Worm (Caenorhabditis elegans) whole organism, young adult: ENCODE results near the gene scl-11.
A peak's percentile ranks its signal among the peaks of the same experiment; 100 is the strongest.

ENCODE experiments used
- B0035.1 ChIP-seq: sonication (generic microtip); optimal IDR thresholded peaks from 2 replicates; lab custom pipeline; 2016; ENCODE audit warnings: missing genetic modification characterization, mild to moderate bottlenecking, missing compliant biosample characterization, missing genotype, missing genetic modification reagents
- C06A6.2 ChIP-seq: fragments of 200-800 bp; sonication (Bioruptor generic); conservative IDR thresholded peaks from 2 replicates; pipeline ENCODE4 v1.3.6; 2022; ENCODE audit warnings: missing genetic modification characterization, missing compliant biosample characterization
- C17E4.6 ChIP-seq: fragments of 200-800 bp; sonication (Bioruptor generic); IDR thresholded peaks from 2 replicates; pipeline ENCODE4 v1.3.6; 2022; ENCODE audit warnings: missing genetic modification reagents, missing genetic modification characterization, missing compliant biosample characterization
- D2030.7 ChIP-seq: fragments of 200-800 bp; sonication (Bioruptor generic); IDR thresholded peaks from 2 replicates; pipeline ENCODE4 v1.3.6; 2022; ENCODE audit warnings: missing genetic modification reagents, missing genetic modification characterization, missing compliant biosample characterization
- F39B2.1 ChIP-seq: fragments of 200-800 bp; sonication (Bioruptor generic); IDR thresholded peaks from 2 replicates; pipeline ENCODE4 v1.3.6; 2022; ENCODE audit warnings: missing genetic modification reagents, missing genetic modification characterization, missing compliant biosample characterization
- F57A8.1 ChIP-seq: fragments of 200-800 bp; sonication (Bioruptor generic); optimal IDR thresholded peaks from 2 replicates; lab custom pipeline; 2018; ENCODE audit warnings: mild to moderate bottlenecking, missing genetic modification characterization, moderate library complexity, missing compliant biosample characterization
- K11D2.4 ChIP-seq: fragments of 200-800 bp; sonication (Bioruptor generic); IDR thresholded peaks from 2 replicates; pipeline ENCODE4 v1.3.6; 2022; ENCODE audit warnings: missing genetic modification reagents, missing genetic modification characterization, missing compliant biosample characterization
- T07F8.4 ChIP-seq: sonication (generic microtip); optimal IDR thresholded peaks from 2 replicates; lab custom pipeline; 2016; ENCODE audit warnings: mild to moderate bottlenecking, missing genetic modification characterization, moderate library complexity, missing compliant biosample characterization
- Y53F4B.3 ChIP-seq: fragments of 200-800 bp; sonication (Bioruptor generic); IDR thresholded peaks from 2 replicates; pipeline ENCODE4 v1.3.6; 2022; ENCODE audit warnings: missing genetic modification reagents, missing genetic modification characterization, missing compliant biosample characterization
- akir-1 ChIP-seq: fragments of 200-800 bp; sonication (Bioruptor generic); optimal IDR thresholded peaks from 2 replicates; lab custom pipeline; 2018; ENCODE audit warnings: mild to moderate bottlenecking, missing genetic modification characterization, moderate library complexity, missing compliant biosample characterization
- ceh-58 ChIP-seq: fragments of 200-800 bp; sonication (Bioruptor generic); IDR thresholded peaks from 2 replicates; pipeline ENCODE4 v1.3.6; 2022; ENCODE audit warnings: missing genetic modification characterization, missing compliant biosample characterization
- dox-1 ChIP-seq: fragments of 200-800 bp; sonication (Bioruptor generic); IDR thresholded peaks from 2 replicates; pipeline ENCODE4 v1.3.6; 2022; ENCODE audit warnings: missing genetic modification reagents, missing genetic modification characterization, missing compliant biosample characterization
- egrh-3 ChIP-seq: fragments of 200-800 bp; sonication (Bioruptor generic); IDR thresholded peaks from 2 replicates; pipeline ENCODE4 v1.3.6; 2022; ENCODE audit warnings: missing genetic modification reagents, missing genetic modification characterization, missing compliant biosample characterization
- fkh-3 ChIP-seq: sonication (generic microtip); optimal IDR thresholded peaks from 2 replicates; lab custom pipeline; 2016; ENCODE audit warnings: mild to moderate bottlenecking, missing genetic modification characterization, missing compliant biosample characterization
- gei-17 ChIP-seq: fragments of 200-800 bp; sonication (Bioruptor generic); optimal IDR thresholded peaks from 2 replicates; lab custom pipeline; 2018; ENCODE audit warnings: mild to moderate bottlenecking, missing genetic modification characterization, missing compliant biosample characterization
- hlh-26 ChIP-seq: fragments of 200-800 bp; sonication (Bioruptor generic); conservative IDR thresholded peaks from 2 replicates; pipeline ENCODE4 v1.3.6; 2022; ENCODE audit warnings: missing genetic modification reagents, missing genetic modification characterization, missing compliant biosample characterization
- hmg-1.2 ChIP-seq: fragments of 200-800 bp; sonication (Bioruptor generic); IDR thresholded peaks from 2 replicates; pipeline ENCODE4 v1.3.6; 2022; ENCODE audit warnings: missing genetic modification reagents, missing genetic modification characterization, missing compliant biosample characterization
- hrde-1 ChIP-seq: sonication (generic microtip); optimal IDR thresholded peaks from 2 replicates; lab custom pipeline; 2016; ENCODE audit warnings: missing genetic modification characterization, mild to moderate bottlenecking, missing compliant biosample characterization, moderate library complexity, missing genotype, missing genetic modification reagents, borderline replicate concordance
- hsf-1 ChIP-seq: fragments of 200-800 bp; sonication (Bioruptor generic); IDR thresholded peaks from 2 replicates; pipeline ENCODE4 v1.3.6; 2022; ENCODE audit warnings: missing genetic modification reagents, missing genetic modification characterization, missing compliant biosample characterization
- lag-1 ChIP-seq: fragments of 200-800 bp; sonication (Bioruptor generic); IDR thresholded peaks from 2 replicates; pipeline ENCODE4 v1.3.6; 2022; ENCODE audit warnings: missing genetic modification reagents, missing genetic modification characterization, missing compliant biosample characterization
- let-607 ChIP-seq, 2 experiments: fragments of 200-800 bp in 1 of 2; sonication (Bioruptor generic) in 1 of 2; sonication (generic microtip) in 1 of 2; optimal IDR thresholded peaks; 2 replicates each; lab custom pipeline; 2016 to 2018; ENCODE audit warnings: mild to moderate bottlenecking in 2 of 2, missing compliant biosample characterization in 2 of 2, missing genetic modification characterization in 2 of 2, moderate library complexity in 2 of 2, missing genotype in 1 of 2
- lin-26 ChIP-seq: fragments of 200-800 bp; sonication (Bioruptor generic); IDR thresholded peaks from 2 replicates; pipeline ENCODE4 v1.3.6; 2022; ENCODE audit warnings: missing genetic modification reagents, missing genetic modification characterization, missing compliant biosample characterization
- lin-35 ChIP-seq, 3 experiments: fragments of 150-350 bp in 2 of 3; sonication (generic microtip) in 1 of 3; optimal IDR thresholded peaks; 2 replicates each; lab custom pipeline; 2014 to 2018; ENCODE audit warnings: missing biosample characterization in 3 of 3, missing genetic modification characterization in 3 of 3, missing genetic modification reagents in 3 of 3
- lin-40 ChIP-seq: sonication (generic microtip); optimal IDR thresholded peaks from 2 replicates; lab custom pipeline; 2016; ENCODE audit warnings: missing genetic modification characterization, mild to moderate bottlenecking, missing compliant biosample characterization, missing genotype, missing genetic modification reagents
- lir-1 ChIP-seq: fragments of 200-800 bp; sonication (Bioruptor generic); conservative IDR thresholded peaks from 2 replicates; pipeline ENCODE4 v1.3.6; 2022; ENCODE audit warnings: missing genetic modification reagents, missing genetic modification characterization, missing compliant biosample characterization
- lsy-27 ChIP-seq: sonication (generic microtip); optimal IDR thresholded peaks from 2 replicates; lab custom pipeline; 2017; ENCODE audit warnings: missing genetic modification characterization, mild to moderate bottlenecking, missing compliant biosample characterization, antibody characterized with exemption, missing genotype, borderline replicate concordance; ENCODE audit not compliant: insufficient read depth
- madf-6 ChIP-seq: fragments of 200-800 bp; sonication (Bioruptor generic); IDR thresholded peaks from 2 replicates; pipeline ENCODE4 v1.3.6; 2022; ENCODE audit warnings: missing genetic modification reagents, missing genetic modification characterization, missing compliant biosample characterization
- mes-4 ChIP-seq: sonication (generic microtip); optimal IDR thresholded peaks from 2 replicates; lab custom pipeline; 2016; ENCODE audit warnings: missing genotype, missing genetic modification characterization, missing compliant biosample characterization
- pbrm-1 ChIP-seq: fragments of 200-800 bp; sonication (Bioruptor generic); IDR thresholded peaks from 2 replicates; pipeline ENCODE4 v1.3.6; 2022; ENCODE audit warnings: missing genetic modification reagents, missing genetic modification characterization, missing compliant biosample characterization
- rec-8 ChIP-seq, 2 experiments: sonication (generic microtip); optimal IDR thresholded peaks; 2 replicates each; lab custom pipeline; 2016; ENCODE audit warnings: mild to moderate bottlenecking in 2 of 2, missing genetic modification characterization in 2 of 2, missing genetic modification reagents in 2 of 2, missing genotype in 2 of 2, missing biosample characterization in 1 of 2, missing compliant biosample characterization in 1 of 2, moderate library complexity in 1 of 2
- repo-1 ChIP-seq: sonication (generic microtip); optimal IDR thresholded peaks from 2 replicates; lab custom pipeline; 2017; ENCODE audit warnings: mild to moderate bottlenecking, missing genetic modification characterization, missing compliant biosample characterization
- sdz-38 ChIP-seq: sonication (generic microtip); optimal IDR thresholded peaks from 2 replicates; lab custom pipeline; 2016; ENCODE audit warnings: missing genotype, missing genetic modification characterization, missing compliant biosample characterization
- snpc-1.1 ChIP-seq: sonication (generic microtip); optimal IDR thresholded peaks from 2 replicates; lab custom pipeline; 2017; ENCODE audit warnings: missing genetic modification characterization, mild to moderate bottlenecking, missing compliant biosample characterization, antibody characterized with exemption, moderate library complexity, missing genotype, missing genetic modification reagents; ENCODE audit not compliant: insufficient read depth
- snpc-4 ChIP-seq, 5 experiments: fragments of 150-350 bp in 1 of 5; sonication (generic microtip) in 4 of 5; optimal IDR thresholded peaks; 2 replicates each; lab custom pipeline; 2014 to 2018; ENCODE audit warnings: missing genetic modification characterization in 5 of 5, missing biosample characterization in 3 of 5, antibody characterized with exemption in 2 of 5, mild to moderate bottlenecking in 2 of 5, missing compliant biosample characterization in 2 of 5, missing genotype in 2 of 5, moderate library complexity in 2 of 5, missing genetic modification reagents in 1 of 5
- somi-1 ChIP-seq: fragments of 200-800 bp; sonication (Bioruptor generic); optimal IDR thresholded peaks from 2 replicates; lab custom pipeline; 2018; ENCODE audit warnings: mild to moderate bottlenecking, missing genetic modification characterization, missing compliant biosample characterization
- tbp1 ChIP-seq: fragments of 200-800 bp; sonication (Bioruptor generic); optimal IDR thresholded peaks from 2 replicates; lab custom pipeline; 2018; ENCODE audit warnings: mild to moderate bottlenecking, missing genetic modification characterization, missing compliant biosample characterization
- tlf-1 ChIP-seq: fragments of 200-800 bp; sonication (Bioruptor generic); optimal IDR thresholded peaks from 2 replicates; lab custom pipeline; 2018; ENCODE audit warnings: mild to moderate bottlenecking, missing genetic modification characterization, missing compliant biosample characterization
- unc-130 ChIP-seq: sonication (generic microtip); optimal IDR thresholded peaks from 2 replicates; lab custom pipeline; 2016; ENCODE audit warnings: missing genetic modification reagents, missing genetic modification characterization, missing compliant biosample characterization
- ztf-22 ChIP-seq: fragments of 200-800 bp; sonication (Bioruptor generic); optimal IDR thresholded peaks from 2 replicates; lab custom pipeline; 2018; ENCODE audit warnings: mild to moderate bottlenecking, missing genetic modification characterization, moderate library complexity, missing compliant biosample characterization
- ztf-26 ChIP-seq: sonication (generic microtip); optimal IDR thresholded peaks from 2 replicates; lab custom pipeline; 2017; ENCODE audit warnings: missing genetic modification characterization, missing compliant biosample characterization

The scl-11 gene

DNA sequence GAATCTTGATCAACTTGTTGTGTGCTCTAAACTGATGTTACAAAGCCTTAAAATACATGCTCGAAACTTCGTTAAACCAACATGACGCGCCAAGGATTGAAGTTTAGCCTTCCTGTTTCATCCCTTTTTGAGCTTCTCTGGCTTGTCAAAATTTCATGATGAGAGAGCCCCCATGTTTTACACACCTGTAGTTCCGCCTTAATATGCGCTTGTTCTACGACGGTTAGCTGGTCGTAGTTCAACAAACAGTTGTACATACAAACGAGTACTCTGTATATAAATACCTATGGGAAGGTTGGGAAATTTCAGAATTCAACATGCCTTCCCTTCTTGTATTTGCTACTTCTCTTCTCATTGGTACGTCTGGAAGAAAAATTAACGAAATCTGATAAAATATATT, 17.3 kb downstream of the scl-11 start, which contains the start of gene scl-6:
TSS of gene scl-6 (plus strand) at position 301 of the 400 bp plus-strand sequence.
- no peak for TF ChIP-seq snpc-4 (GFP tag; optimal IDR thresholded peaks at IDR 0.05; lab: Kevin White, UChicago)
- TF ChIP-seq snpc-4 (tag; optimal IDR thresholded peaks at IDR 0.05; lab: Kevin White, UChicago) = no peak
- TF ChIP-seq mes-4 = no peak
- TF ChIP-seq lin-40 = no peak

ce11 chrIV:13070142-13070541, 19.0 kb downstream of the scl-11 start, which contains the start of gene scl-7:
Gene scl-7 (plus strand): TSS chrIV:13070442.
- TF ChIP-seq hmg-1.2 (GFP tag; lab: Robert Waterston, UW) (no peak), lin-26 (GFP tag; lab: Robert Waterston, UW) (no peak), repo-1 (tag; lab: Kevin White, UChicago) (no peak), C17E4.6 (GFP tag; lab: Robert Waterston, UW) (no peak), unc-130 (no peak), lag-1 (GFP tag; lab: Robert Waterston, UW) (no peak), hlh-26 (GFP tag; lab: Robert Waterston, UW) (no peak), ztf-22 (no peak), sdz-38 (tag; lab: Kevin White, UChicago) (no peak), ztf-26 (tag; lab: Kevin White, UChicago) (no peak), hrde-1 (no peak), rec-8 (tag; optimal IDR thresholded peaks at IDR 0.05; lab: Kevin White, UChicago) (no peak), gei-17 (GFP tag; lab: Kevin White, UChicago) (no peak), K11D2.4 (GFP tag; lab: Robert Waterston, UW) (no peak)

DNA sequence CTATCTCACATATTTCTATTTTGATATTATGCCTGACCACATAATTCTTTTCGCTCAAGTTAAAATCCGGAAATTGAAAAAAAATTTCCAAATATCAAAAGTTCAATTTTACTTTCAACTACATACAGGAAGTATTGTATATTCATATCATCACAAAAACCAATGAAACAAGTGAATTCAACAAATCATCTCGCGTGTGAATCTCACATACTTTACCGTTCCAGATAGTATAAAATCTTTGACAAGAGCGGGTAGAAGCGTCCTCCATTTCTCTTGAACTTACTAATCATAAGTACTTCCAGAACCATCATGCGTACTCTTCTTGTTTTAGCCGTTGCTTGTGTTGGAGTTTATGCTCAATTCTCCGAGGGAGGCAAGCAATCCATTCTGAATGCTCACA, 20.3 kb downstream of the scl-11 start, which contains the start of gene scl-8:
TSS of gene scl-8 (plus strand) at position 301 of the 400 bp plus-strand sequence.
- no peak for TF ChIP-seq ceh-58 (GFP tag; lab: Robert Waterston, UW)
- no peak for TF ChIP-seq rec-8 (tag; optimal IDR thresholded peaks at IDR 0.05; lab: Kevin White, UChicago)
- TF ChIP-seq D2030.7 (GFP tag; lab: Robert Waterston, UW) = no peak
- TF ChIP-seq Y53F4B.3 (GFP tag; lab: Robert Waterston, UW) = no peak
- TF ChIP-seq madf-6 (GFP tag; lab: Robert Waterston, UW) = no peak
- TF ChIP-seq fkh-3 (tag; lab: Kevin White, UChicago) = no peak
- no peak for TF ChIP-seq C06A6.2 (GFP tag; lab: Robert Waterston, UW)
- no peak for TF ChIP-seq mes-4
- TF ChIP-seq pbrm-1 (GFP tag; lab: Robert Waterston, UW) = no peak
- no peak for TF ChIP-seq ztf-22
- TF ChIP-seq somi-1 (GFP tag; lab: Kevin White, UChicago) = no peak
- TF ChIP-seq dox-1 = no peak
- TF ChIP-seq tlf-1 (GFP tag; lab: Kevin White, UChicago) = no peak
- no peak for TF ChIP-seq hmg-1.2 (GFP tag; lab: Robert Waterston, UW)
- no peak for TF ChIP-seq snpc-1.1 (tag; lab: Kevin White, UChicago)

ce11 chrIV:13075625-13076252, 24.6 kb downstream of the scl-11 start:
- TF ChIP-seq lin-26 (GFP tag; lab: Robert Waterston, UW) = peak; percentile 47; the same call in 1 of the 2 replicates
- TF ChIP-seq let-607 (tag; optimal IDR thresholded peaks at IDR 0.05; lab: Kevin White, UChicago) = no peak
- TF ChIP-seq egrh-3 (GFP tag; lab: Robert Waterston, UW) = no peak
- no peak for TF ChIP-seq B0035.1 (tag; lab: Kevin White, UChicago)
- TF ChIP-seq hsf-1 (GFP tag; lab: Robert Waterston, UW) = no peak
- peak; percentile 17 for TF ChIP-seq somi-1 (GFP tag; lab: Kevin White, UChicago)
- TF ChIP-seq ztf-22 = no peak
- TF ChIP-seq tbp1 (GFP tag; lab: Kevin White, UChicago) = no peak
- no peak for TF ChIP-seq F57A8.1 (GFP tag; lab: Kevin White, UChicago)
- no peak for TF ChIP-seq T07F8.4 (tag; lab: Kevin White, UChicago)
- TF ChIP-seq lin-35 (GFP tag; optimal IDR thresholded peaks at IDR 0.05; lab: Kevin White, UChicago) = no peak
- no peak for TF ChIP-seq lir-1 (GFP tag; lab: Robert Waterston, UW)
- TF ChIP-seq F39B2.1 (GFP tag; lab: Robert Waterston, UW) = no peak
- no peak for TF ChIP-seq snpc-4 (GFP tag; optimal IDR thresholded peaks at IDR 0.05; lab: Kevin White, UChicago)
- peak in 3 of 4 experiments; percentile 14 to 79 (median 62) for TF ChIP-seq snpc-4 (tag; optimal IDR thresholded peaks at IDR 0.05; lab: Kevin White, UChicago)
- no peak for TF ChIP-seq lsy-27 (tag; lab: Kevin White, UChicago)
- no peak for TF ChIP-seq akir-1 (GFP tag; lab: Kevin White, UChicago)
- no peak for TF ChIP-seq hmg-1.2 (GFP tag; lab: Robert Waterston, UW)
